Worm (Caenorhabditis elegans) whole organism, late embryonic: ENCODE data around the gene oatr-1.

Source experiments
- F13H6.1 ChIP-seq: sonication (generic microtip); optimal IDR thresholded peaks from 2 replicates; lab custom pipeline; 2016; ENCODE audit warnings: missing genetic modification characterization, missing compliant biosample characterization
- T23F11.4 ChIP-seq: fragments of 200-800 bp; sonication (Bioruptor generic); optimal IDR thresholded peaks from 2 replicates; lab custom pipeline; 2018; ENCODE audit warnings: mild to moderate bottlenecking, missing genetic modification characterization, missing compliant biosample characterization
- ama-1 ChIP-seq: fragments of 150-350 bp; optimal IDR thresholded peaks from 2 replicates; lab custom pipeline; 2014
- ets-4 ChIP-seq: sonication (generic microtip); optimal IDR thresholded peaks from 2 replicates; lab custom pipeline; 2016; ENCODE audit warnings: missing genetic modification characterization, missing compliant biosample characterization
- fkh-10 ChIP-seq: fragments of 150-350 bp; optimal IDR thresholded peaks from 2 replicates; lab custom pipeline; 2014; ENCODE audit warnings: missing biosample characterization, missing genetic modification reagents, missing genetic modification characterization
- gmeb-2 ChIP-seq: sonication (generic microtip); optimal IDR thresholded peaks from 2 replicates; lab custom pipeline; 2016; ENCODE audit warnings: missing genetic modification characterization, inconsistent platforms, missing compliant biosample characterization
- hlh-13 ChIP-seq: fragments of 200-800 bp; sonication (Bioruptor generic); optimal IDR thresholded peaks from 2 replicates; lab custom pipeline; 2018; ENCODE audit warnings: mild to moderate bottlenecking, missing genetic modification characterization, missing compliant biosample characterization
- hlh-30 ChIP-seq: sonication (generic microtip); optimal IDR thresholded peaks from 2 replicates; lab custom pipeline; 2017; ENCODE audit warnings: antibody characterized with exemption, missing genetic modification characterization, missing compliant biosample characterization; ENCODE audit not compliant: insufficient read depth
- rnt-1 ChIP-seq: sonication (generic microtip); optimal IDR thresholded peaks from 2 replicates; lab custom pipeline; 2016; ENCODE audit warnings: missing genetic modification characterization, missing compliant biosample characterization
- sox-4 ChIP-seq: sonication (generic microtip); optimal IDR thresholded peaks from 2 replicates; lab custom pipeline; 2017; ENCODE audit warnings: mild to moderate bottlenecking, missing genetic modification characterization, inconsistent platforms, missing compliant biosample characterization
- tbx-2 ChIP-seq: sonication (generic microtip); optimal IDR thresholded peaks from 2 replicates; lab custom pipeline; 2016; ENCODE audit warnings: missing genetic modification characterization, missing compliant biosample characterization
- unc-55 ChIP-seq: sonication (generic microtip); optimal IDR thresholded peaks from 2 replicates; lab custom pipeline; 2017; ENCODE audit warnings: missing biosample characterization, missing genetic modification reagents, missing genetic modification characterization
- unc-86 ChIP-seq: sonication (generic microtip); optimal IDR thresholded peaks from 2 replicates; lab custom pipeline; 2016; ENCODE audit warnings: missing genetic modification characterization, missing compliant biosample characterization

ce11 chrIII:6398124-6398523 is 2.1 kb upstream of the oatr-1 start:
- TF ChIP-seq unc-86 (tag; lab: Kevin White, UChicago) (no peak), gmeb-2 (tag; lab: Kevin White, UChicago) (no peak), tbx-2 (tag; lab: Kevin White, UChicago) (no peak), F13H6.1 (no peak), rnt-1 (tag; lab: Kevin White, UChicago) (no peak), sox-4 (no peak), T23F11.4 (no peak), ets-4 (no peak), unc-55 (no peak), hlh-30 (no peak), fkh-10 (GFP tag; lab: Kevin White, UChicago) (no peak), hlh-13 (GFP tag; lab: Kevin White, UChicago) (no peak), ama-1 (lab: Kevin White, UChicago) (no peak)
